Fruit fly (Drosophila melanogaster) whole organism, embryonic: ENCODE data around the gene Nepl12.
A peak's percentile ranks its signal among the peaks of the same experiment; 100 is the strongest.

Experiments
- Adf1 ChIP-seq: fragments of 200-800 bp; sonication (Bioruptor generic); IDR thresholded peaks from 2 replicates; pipeline ENCODE4 v1.3.6; 2022; ENCODE audit warnings: missing biosample characterization, missing genetic modification characterization
- Asciz ChIP-seq: fragments of 200-800 bp; sonication (Bioruptor generic); optimal IDR thresholded peaks from 2 replicates; lab custom pipeline; 2017; ENCODE audit warnings: missing biosample characterization, mild to moderate bottlenecking, missing genetic modification characterization, missing genetic modification reagents
- CG10431 ChIP-seq: fragments of 200-800 bp; sonication (Bioruptor generic); optimal IDR thresholded peaks from 3 replicates; lab custom pipeline; 2018; ENCODE audit warnings: missing biosample characterization, mild to moderate bottlenecking, missing genetic modification characterization
- CG10565 ChIP-seq: fragments of 200-800 bp; sonication (Bioruptor generic); optimal IDR thresholded peaks from 3 replicates; lab custom pipeline; 2016; ENCODE audit warnings: missing biosample characterization, mild to moderate bottlenecking, missing genetic modification characterization
- CG12942 ChIP-seq: fragments of 200-800 bp; sonication (Bioruptor generic); optimal IDR thresholded peaks from 3 replicates; lab custom pipeline; 2016; ENCODE audit warnings: missing biosample characterization, missing genetic modification characterization
- CG14014 ChIP-seq: fragments of 200-800 bp; sonication (Bioruptor generic); IDR thresholded peaks from 2 replicates; pipeline ENCODE4 v1.3.6; 2022; ENCODE audit warnings: missing biosample characterization, missing genetic modification characterization
- CG15601 ChIP-seq: fragments of 200-800 bp; sonication (Bioruptor generic); optimal IDR thresholded peaks from 3 replicates; lab custom pipeline; 2019; ENCODE audit warnings: missing biosample characterization, mild to moderate bottlenecking, missing genetic modification characterization, moderate library complexity
- CG1832 ChIP-seq: fragments of 200-800 bp; sonication (Bioruptor generic); optimal IDR thresholded peaks from 2 replicates; lab custom pipeline; 2017; ENCODE audit warnings: missing biosample characterization, mild to moderate bottlenecking, missing genetic modification characterization, inconsistent platforms
- CG18764 ChIP-seq: fragments of 200-800 bp; sonication (Bioruptor generic); optimal IDR thresholded peaks from 3 replicates; lab custom pipeline; 2016; ENCODE audit warnings: missing biosample characterization, missing genetic modification characterization
- CG2116 ChIP-seq: fragments of 200-800 bp; sonication (Bioruptor generic); optimal IDR thresholded peaks from 3 replicates; lab custom pipeline; 2018; ENCODE audit warnings: missing biosample characterization, mild to moderate bottlenecking, missing genetic modification characterization
- CG30431 ChIP-seq: fragments of 200-800 bp; sonication (Bioruptor generic); optimal IDR thresholded peaks from 2 replicates; lab custom pipeline; 2017; ENCODE audit warnings: missing biosample characterization, missing genetic modification characterization
- CG31224 ChIP-seq: fragments of 200-800 bp; sonication (Bioruptor generic); IDR thresholded peaks from 2 replicates; pipeline ENCODE4 v1.3.6; 2022; ENCODE audit warnings: missing biosample characterization, missing genetic modification characterization
- CG32767 ChIP-seq: fragments of 200-800 bp; sonication (Bioruptor generic); IDR thresholded peaks from 2 replicates; pipeline ENCODE4 v1.3.6; 2022; ENCODE audit warnings: missing biosample characterization, missing genetic modification characterization
- CG33213 ChIP-seq: fragments of 200-800 bp; sonication (Bioruptor generic); optimal IDR thresholded peaks from 3 replicates; lab custom pipeline; 2016; ENCODE audit warnings: missing biosample characterization, missing genetic modification characterization
- CG3838 ChIP-seq: fragments of 200-800 bp; sonication (Bioruptor generic); optimal IDR thresholded peaks from 3 replicates; lab custom pipeline; 2016; ENCODE audit warnings: missing biosample characterization, missing genetic modification characterization
- CG4282 ChIP-seq: fragments of 200-800 bp; sonication (Bioruptor generic); optimal IDR thresholded peaks from 2 replicates; lab custom pipeline; 2016; ENCODE audit warnings: missing biosample characterization, missing genetic modification characterization
- CG5953 ChIP-seq: fragments of 200-800 bp; sonication (Bioruptor generic); IDR thresholded peaks from 2 replicates; pipeline ENCODE4 v1.3.6; 2022; ENCODE audit warnings: missing biosample characterization, missing genetic modification characterization
- CG6791 ChIP-seq: fragments of 200-800 bp; sonication (Bioruptor generic); IDR thresholded peaks from 3 replicates; pipeline ENCODE4 v1.3.6; 2022; ENCODE audit warnings: missing biosample characterization, missing genetic modification characterization; ENCODE audit not compliant: partially characterized antibody
- CG6813 ChIP-seq: fragments of 200-800 bp; sonication (Bioruptor generic); optimal IDR thresholded peaks from 2 replicates; lab custom pipeline; 2017; ENCODE audit warnings: missing biosample characterization, missing genetic modification characterization, mild to moderate bottlenecking, moderate library complexity, missing genetic modification reagents
- CG6854 ChIP-seq: fragments of 200-800 bp; sonication (Bioruptor generic); optimal IDR thresholded peaks from 3 replicates; lab custom pipeline; 2017; ENCODE audit warnings: missing biosample characterization, mild to moderate bottlenecking, missing genetic modification characterization
- CG7839 ChIP-seq: fragments of 200-800 bp; sonication (Bioruptor generic); optimal IDR thresholded peaks from 3 replicates; lab custom pipeline; 2018; ENCODE audit warnings: missing biosample characterization, mild to moderate bottlenecking, missing genetic modification characterization, moderate library complexity
- Dbx ChIP-seq: fragments of 200-800 bp; sonication (Bioruptor generic); IDR thresholded peaks from 3 replicates; pipeline ENCODE4 v1.3.6; 2022; ENCODE audit warnings: missing biosample characterization, missing genetic modification characterization
- E2f1 ChIP-seq: fragments of 200-800 bp; sonication (Bioruptor generic); IDR thresholded peaks from 2 replicates; pipeline ENCODE4 v1.3.6; 2022; ENCODE audit warnings: missing biosample characterization, missing genetic modification characterization
- HLH54F ChIP-seq: fragments of 200-800 bp; sonication (Bioruptor generic); optimal IDR thresholded peaks from 3 replicates; lab custom pipeline; 2016; ENCODE audit warnings: missing biosample characterization, missing genetic modification characterization
- Hr51 ChIP-seq, 2 experiments: fragments of 200-800 bp; sonication (Bioruptor generic); optimal IDR thresholded peaks; 2 replicates in 1 of 2; 3 replicates in 1 of 2; lab custom pipeline; 2016 to 2018; ENCODE audit warnings: missing biosample characterization in 2 of 2, missing genetic modification characterization in 2 of 2, mild to moderate bottlenecking in 1 of 2, moderate library complexity in 1 of 2
- Hr78 ChIP-seq, 2 experiments: fragments of 200-800 bp in 1 of 2; fragments of >200 bp in 1 of 2; sonication (Bioruptor generic) in 1 of 2; optimal IDR thresholded peaks; 2 replicates each; lab custom pipeline; 2017 to 2019; ENCODE audit warnings: missing biosample characterization in 2 of 2, missing genetic modification characterization in 2 of 2, mild to moderate bottlenecking in 1 of 2, moderate library complexity in 1 of 2
- Nf-YA ChIP-seq: fragments of 200-800 bp; sonication (Bioruptor generic); IDR thresholded peaks from 2 replicates; pipeline ENCODE4 v1.3.6; 2022; ENCODE audit warnings: missing biosample characterization, missing genetic modification characterization
- NfI ChIP-seq: fragments of 200-800 bp; sonication (Bioruptor generic); optimal IDR thresholded peaks from 3 replicates; lab custom pipeline; 2018; ENCODE audit warnings: missing biosample characterization, mild to moderate bottlenecking, missing genetic modification characterization, moderate library complexity
- Optix ChIP-seq: fragments of 200-800 bp; sonication (Bioruptor generic); IDR thresholded peaks from 3 replicates; pipeline ENCODE4 v1.3.6; 2022; ENCODE audit warnings: missing biosample characterization, missing genetic modification characterization
- Rx ChIP-seq: fragments of 200-800 bp; sonication (Bioruptor generic); IDR thresholded peaks from 2 replicates; pipeline ENCODE4 v1.3.6; 2022; ENCODE audit warnings: missing biosample characterization, missing genetic modification characterization
- Ssrp ChIP-seq: fragments of 200-800 bp; sonication (Bioruptor generic); optimal IDR thresholded peaks from 2 replicates; lab custom pipeline; 2018; ENCODE audit warnings: missing biosample characterization, mild to moderate bottlenecking, missing genetic modification characterization, moderate library complexity
- Vsx1 ChIP-seq: fragments of 200-800 bp; sonication (Bioruptor generic); optimal IDR thresholded peaks from 2 replicates; lab custom pipeline; 2017; ENCODE audit warnings: missing biosample characterization, mild to moderate bottlenecking, missing genetic modification characterization, missing genetic modification reagents
- amos ChIP-seq: fragments of 200-800 bp; sonication (Bioruptor generic); IDR thresholded peaks from 2 replicates; pipeline ENCODE4 v1.3.6; 2022; ENCODE audit warnings: missing biosample characterization, missing genetic modification characterization; ENCODE audit not compliant: partially characterized antibody
- ash1 ChIP-seq: fragments of 200-800 bp; sonication (Bioruptor generic); optimal IDR thresholded peaks from 2 replicates; lab custom pipeline; 2018; ENCODE audit warnings: missing biosample characterization, mild to moderate bottlenecking, missing genetic modification characterization
- bigmax ChIP-seq: fragments of 200-800 bp; sonication (Bioruptor generic); optimal IDR thresholded peaks from 2 replicates; lab custom pipeline; 2018; ENCODE audit warnings: missing biosample characterization, mild to moderate bottlenecking, missing genetic modification characterization
- da ChIP-seq: fragments of 200-800 bp; sonication (Bioruptor generic); optimal IDR thresholded peaks from 2 replicates; lab custom pipeline; 2016; ENCODE audit warnings: missing biosample characterization, missing genetic modification characterization
- ftz-f1 ChIP-seq: fragments of 200-800 bp; sonication (Bioruptor generic); optimal IDR thresholded peaks from 2 replicates; lab custom pipeline; 2016; ENCODE audit warnings: missing biosample characterization, missing genetic modification characterization
- kni ChIP-seq: fragments of 200-800 bp; sonication (Bioruptor generic); optimal IDR thresholded peaks from 3 replicates; lab custom pipeline; 2017; ENCODE audit warnings: mild to moderate bottlenecking, missing biosample characterization, missing genetic modification reagents, missing genetic modification characterization
- knrl ChIP-seq: fragments of 200-800 bp; sonication (Bioruptor generic); IDR thresholded peaks from 3 replicates; pipeline ENCODE4 v1.3.6; 2022; ENCODE audit warnings: missing biosample characterization, missing genetic modification characterization; ENCODE audit not compliant: partially characterized antibody
- lbe ChIP-seq: fragments of 200-800 bp; sonication (Bioruptor generic); optimal IDR thresholded peaks from 2 replicates; lab custom pipeline; 2016; ENCODE audit warnings: missing biosample characterization, mild to moderate bottlenecking, missing genetic modification characterization
- maf-S ChIP-seq: fragments of 200-800 bp; sonication (Bioruptor generic); optimal IDR thresholded peaks from 2 replicates; lab custom pipeline; 2016; ENCODE audit warnings: missing biosample characterization, missing genetic modification characterization
- phol ChIP-seq: fragments of 200-800 bp; sonication (Bioruptor generic); optimal IDR thresholded peaks from 3 replicates; lab custom pipeline; 2018; ENCODE audit warnings: missing biosample characterization, mild to moderate bottlenecking, missing genetic modification characterization, moderate library complexity
- ro ChIP-seq: fragments of 200-800 bp; sonication (Bioruptor generic); IDR thresholded peaks from 2 replicates; pipeline ENCODE4 v1.3.6; 2022; ENCODE audit warnings: missing biosample characterization, missing genetic modification characterization
- sr ChIP-seq: fragments of 200-800 bp; sonication (Bioruptor generic); IDR thresholded peaks from 3 replicates; pipeline ENCODE4 v1.3.6; 2022; ENCODE audit warnings: missing biosample characterization, missing genetic modification characterization
- stc ChIP-seq: fragments of 200-800 bp; sonication (Bioruptor generic); IDR thresholded peaks from 2 replicates; pipeline ENCODE4 v1.3.6; 2022; ENCODE audit warnings: missing biosample characterization, missing genetic modification characterization
- sug ChIP-seq: fragments of 200-800 bp; optimal IDR thresholded peaks from 2 replicates; lab custom pipeline; 2019; ENCODE audit warnings: missing biosample characterization, mild to moderate bottlenecking, missing genetic modification characterization, moderate library complexity
- tll ChIP-seq, 2 experiments: fragments of 200-800 bp in 1 of 2; fragments of >200 bp in 1 of 2; sonication (Bioruptor generic) in 1 of 2; optimal IDR thresholded peaks; 2 replicates each; lab custom pipeline; 2017 to 2019; ENCODE audit warnings: missing biosample characterization in 2 of 2, missing genetic modification characterization in 2 of 2, mild to moderate bottlenecking in 1 of 2, moderate library complexity in 1 of 2
- tna ChIP-seq: fragments of 200-800 bp; sonication (Bioruptor generic); IDR thresholded peaks from 2 replicates; pipeline ENCODE4 v1.3.6; 2022; ENCODE audit warnings: missing biosample characterization, missing genetic modification characterization; ENCODE audit not compliant: partially characterized antibody
- z ChIP-seq: fragments of 200-800 bp; sonication (Bioruptor generic); IDR thresholded peaks from 3 replicates; pipeline ENCODE4 v1.3.6; 2022; ENCODE audit warnings: missing biosample characterization, missing genetic modification characterization

Nepl12 gene

dm6 chr3R:9626880-9627401 lies 48.4 kb upstream of the Nepl12 start, which contains the start of the genes CG9427 and CG8319 (continued):
- TF ChIP-seq Rx (GFP tag; lab: Robert Waterston, UW) (no peak), Dbx (0 out of 3 replicates have a peak, but pooled peaks have one; percentile 45), Nf-YA (GFP tag; lab: Robert Waterston, UW) (no peak), CG2116 (GFP tag; lab: Kevin White, UChicago) (peak; percentile 92), CG7839 (tag; lab: Kevin White, UChicago) (peak; percentile 51), CG6813 (GFP tag; lab: Kevin White, UChicago) (no peak), ash1 (GFP tag; lab: Kevin White, UChicago) (no peak), Hr51 (GFP tag; optimal IDR thresholded peaks at IDR 0.05; lab: Kevin White, UChicago) (peak; percentile 56 to 63), CG18764 (GFP tag; lab: Kevin White, UChicago) (peak; percentile 62), Optix (GFP tag; lab: Robert Waterston, UW) (no peak), ro (GFP tag; lab: Robert Waterston, UW) (no peak), CG10431 (GFP tag; lab: Kevin White, UChicago) (no peak), CG33213 (GFP tag; lab: Kevin White, UChicago) (peak; percentile 26), knrl (GFP tag; lab: Robert Waterston, UW) (peak; percentile 87), Vsx1 (no peak), CG1832 (no peak), CG6854 (GFP tag; lab: Kevin White, UChicago) (no peak), Hr78 (GFP tag; optimal IDR thresholded peaks at IDR 0.05; lab: Kevin White, UChicago) (no peak), Ssrp (tag; lab: Kevin White, UChicago) (peak; percentile 49), bigmax (GFP tag; lab: Kevin White, UChicago) (no peak), amos (GFP tag; lab: Robert Waterston, UW) (peak; percentile 74), lbe (GFP tag; lab: Kevin White, UChicago) (peak; percentile 10), CG6791 (GFP tag; lab: Robert Waterston, UW) (peak; percentile 73; the same call in 2 of the 3 replicates), CG5953 (no peak), CG10565 (GFP tag; lab: Kevin White, UChicago) (no peak), NfI (GFP tag; lab: Kevin White, UChicago) (peak; percentile 47), kni (GFP tag; lab: Kevin White, UChicago) (peak; percentile 26), maf-S (peak; percentile 20), z (no peak), CG15601 (tag; lab: Kevin White, UChicago) (peak; percentile 33), phol (tag; lab: Kevin White, UChicago) (peak; percentile 85), CG3838 (GFP tag; lab: Kevin White, UChicago) (no peak), Adf1 (GFP tag; lab: Robert Waterston, UW) (no peak), sr (GFP tag; lab: Robert Waterston, UW) (no peak), CG31224 (GFP tag; lab: Robert Waterston, UW) (no peak), sug (tag; lab: Kevin White, UChicago) (peak; percentile 72), CG4282 (GFP tag; lab: Kevin White, UChicago) (no peak), CG32767 (GFP tag; lab: Robert Waterston, UW) (no peak; the same call in 1 of the 2 replicates), tna (peak; percentile 65; the same call in 1 of the 2 replicates), tll (GFP tag; optimal IDR thresholded peaks at IDR 0.05; lab: Kevin White, UChicago) (peak in 1 of 2 experiments; percentile 94), E2f1 (GFP tag; lab: Robert Waterston, UW) (0 out of 2 replicates have a peak, but pooled peaks have one; percentile 34), HLH54F (GFP tag; lab: Kevin White, UChicago) (peak; percentile 60), Asciz (GFP tag; lab: Kevin White, UChicago) (peak; percentile 7), CG30431 (no peak), CG14014 (GFP tag; lab: Robert Waterston, UW) (peak; percentile 51; the same call in 1 of the 2 replicates), da (GFP tag; lab: Kevin White, UChicago) (no peak), ftz-f1 (GFP tag; lab: Kevin White, UChicago) (peak; percentile 18), stc (GFP tag; lab: Robert Waterston, UW) (no peak), CG12942 (GFP tag; lab: Kevin White, UChicago) (peak; percentile 61)
